Worm (Caenorhabditis elegans) whole organism, L2 larva: ENCODE results near the gene F39H12.1.

Experiments used
- C34F6.9 ChIP-seq: fragments of 150-350 bp; optimal IDR thresholded peaks from 2 replicates; lab custom pipeline; 2014; ENCODE audit warnings: missing biosample characterization, missing genetic modification characterization
- F13H6.1 ChIP-seq: sonication (generic microtip); optimal IDR thresholded peaks from 2 replicates; lab custom pipeline; 2016; ENCODE audit warnings: missing genetic modification characterization, missing compliant biosample characterization
- R02D3.7 ChIP-seq: fragments of 150-350 bp; optimal IDR thresholded peaks from 2 replicates; lab custom pipeline; 2014; ENCODE audit warnings: missing biosample characterization, missing genetic modification characterization
- Y55F3AM.14 ChIP-seq: fragments of 200-800 bp; sonication (Bioruptor generic); optimal IDR thresholded peaks from 2 replicates; lab custom pipeline; 2018; ENCODE audit warnings: mild to moderate bottlenecking, missing genetic modification characterization, missing compliant biosample characterization
- ZK546.5 ChIP-seq: sonication (generic microtip); optimal IDR thresholded peaks from 2 replicates; lab custom pipeline; 2017; ENCODE audit warnings: missing biosample characterization, missing genetic modification characterization
- alr-1 ChIP-seq: fragments of 150-350 bp; optimal IDR thresholded peaks from 2 replicates; lab custom pipeline; 2014; ENCODE audit warnings: missing biosample characterization, missing genetic modification characterization
- aly-2 ChIP-seq: fragments of 150-350 bp; optimal IDR thresholded peaks from 2 replicates; lab custom pipeline; 2014; ENCODE audit warnings: missing biosample characterization, missing genetic modification characterization
- ama-1 ChIP-seq: fragments of 150-350 bp; optimal IDR thresholded peaks from 2 replicates; lab custom pipeline; 2018; ENCODE audit warnings: inconsistent platforms
- blmp-1 ChIP-seq: sonication (generic microtip); optimal IDR thresholded peaks from 2 replicates; lab custom pipeline; 2017; ENCODE audit warnings: missing genetic modification characterization, mild to moderate bottlenecking, missing compliant biosample characterization, antibody characterized with exemption, moderate library complexity; ENCODE audit not compliant: insufficient read depth
- ceh-16 ChIP-seq: fragments of 150-350 bp; optimal IDR thresholded peaks from 2 replicates; lab custom pipeline; 2014; ENCODE audit warnings: missing biosample characterization, missing genetic modification characterization
- ceh-82 ChIP-seq: fragments of 150-350 bp; optimal IDR thresholded peaks from 2 replicates; lab custom pipeline; 2014; ENCODE audit warnings: missing biosample characterization, missing genetic modification characterization
- dmd-4 ChIP-seq: sonication (generic microtip); optimal IDR thresholded peaks from 2 replicates; lab custom pipeline; 2017; ENCODE audit warnings: missing biosample characterization, missing genetic modification characterization
- egl-27 ChIP-seq: sonication (generic microtip); optimal IDR thresholded peaks from 3 replicates; lab custom pipeline; 2017; ENCODE audit warnings: missing biosample characterization, missing genetic modification reagents, missing genetic modification characterization
- elt-1 ChIP-seq: fragments of 150-350 bp; optimal IDR thresholded peaks from 2 replicates; lab custom pipeline; 2014; ENCODE audit warnings: missing biosample characterization, missing genetic modification characterization
- fos-1 ChIP-seq: fragments of 150-350 bp; optimal IDR thresholded peaks from 2 replicates; lab custom pipeline; 2014; ENCODE audit warnings: missing biosample characterization, missing genetic modification characterization
- lin-11 ChIP-seq: fragments of 150-350 bp; sonication (generic microtip); optimal IDR thresholded peaks from 2 replicates; lab custom pipeline; 2014; ENCODE audit warnings: missing biosample characterization, missing genetic modification characterization, inconsistent platforms, mixed read lengths
- lin-13 ChIP-seq: fragments of 150-350 bp; optimal IDR thresholded peaks from 2 replicates; lab custom pipeline; 2014; ENCODE audit warnings: missing biosample characterization, missing genetic modification reagents, missing genetic modification characterization
- lin-39 ChIP-seq: fragments of 150-350 bp; optimal IDR thresholded peaks from 2 replicates; lab custom pipeline; 2014; ENCODE audit warnings: missing biosample characterization, missing genetic modification reagents, missing genetic modification characterization
- lsy-2 ChIP-seq, 2 experiments: fragments of 150-350 bp in 1 of 2; sonication (generic microtip) in 1 of 2; optimal IDR thresholded peaks; 2 replicates each; lab custom pipeline; 2014 to 2017; ENCODE audit warnings: missing biosample characterization in 2 of 2, missing genetic modification characterization in 2 of 2
- mab-5 ChIP-seq: fragments of 150-350 bp; optimal IDR thresholded peaks from 2 replicates; lab custom pipeline; 2014; ENCODE audit warnings: missing biosample characterization, missing genetic modification characterization
- mbf-1 ChIP-seq: sonication (generic microtip); optimal IDR thresholded peaks from 2 replicates; lab custom pipeline; 2017; ENCODE audit warnings: missing biosample characterization, missing genetic modification characterization
- mdl-1 ChIP-seq, 2 experiments: fragments of 150-350 bp in 1 of 2; sonication (generic microtip) in 1 of 2; optimal IDR thresholded peaks; 2 replicates each; lab custom pipeline; 2017; ENCODE audit warnings: missing biosample characterization in 2 of 2, missing genetic modification characterization in 2 of 2
- nhr-10 ChIP-seq: sonication (generic microtip); optimal IDR thresholded peaks from 2 replicates; lab custom pipeline; 2017; ENCODE audit warnings: missing biosample characterization, missing genetic modification characterization
- nhr-11 ChIP-seq: fragments of 150-350 bp; optimal IDR thresholded peaks from 2 replicates; lab custom pipeline; 2014; ENCODE audit warnings: missing biosample characterization, missing genetic modification characterization
- nhr-12 ChIP-seq: fragments of 150-350 bp; optimal IDR thresholded peaks from 2 replicates; lab custom pipeline; 2014; ENCODE audit warnings: missing biosample characterization, missing genetic modification characterization
- nhr-129 ChIP-seq: fragments of 150-350 bp; optimal IDR thresholded peaks from 2 replicates; lab custom pipeline; 2014; ENCODE audit warnings: missing biosample characterization, missing genetic modification characterization
- nhr-21 ChIP-seq: fragments of 150-350 bp; optimal IDR thresholded peaks from 2 replicates; lab custom pipeline; 2014; ENCODE audit warnings: missing biosample characterization, missing genetic modification characterization
- nhr-23 ChIP-seq: fragments of 150-350 bp; optimal IDR thresholded peaks from 2 replicates; lab custom pipeline; 2014; ENCODE audit warnings: missing biosample characterization, missing genetic modification reagents, missing genetic modification characterization
- nhr-237 ChIP-seq: fragments of 150-350 bp; optimal IDR thresholded peaks from 2 replicates; lab custom pipeline; 2014; ENCODE audit warnings: missing biosample characterization, missing genetic modification characterization
- nhr-25 ChIP-seq: fragments of 150-350 bp; sonication (generic microtip); optimal IDR thresholded peaks from 3 replicates; lab custom pipeline; 2014; ENCODE audit warnings: missing biosample characterization, missing genetic modification characterization
- nhr-6 ChIP-seq: fragments of 150-350 bp; optimal IDR thresholded peaks from 2 replicates; lab custom pipeline; 2014; ENCODE audit warnings: missing biosample characterization, missing genetic modification characterization
- nhr-77 ChIP-seq: fragments of 150-350 bp; optimal IDR thresholded peaks from 2 replicates; lab custom pipeline; 2014; ENCODE audit warnings: missing biosample characterization, missing genetic modification characterization
- peb-1 ChIP-seq: fragments of 150-350 bp; optimal IDR thresholded peaks from 2 replicates; lab custom pipeline; 2014; ENCODE audit warnings: missing biosample characterization, missing genetic modification characterization
- sem-4 ChIP-seq: fragments of 150-350 bp; optimal IDR thresholded peaks from 2 replicates; lab custom pipeline; 2014; ENCODE audit warnings: missing biosample characterization, missing genetic modification reagents, missing genetic modification characterization
- skn-1 ChIP-seq: sonication (generic microtip); optimal IDR thresholded peaks from 2 replicates; lab custom pipeline; 2017; ENCODE audit warnings: missing biosample characterization, missing genetic modification characterization
- sma-3 ChIP-seq: sonication (generic microtip); optimal IDR thresholded peaks from 2 replicates; lab custom pipeline; 2016; ENCODE audit warnings: missing genetic modification reagents, missing genetic modification characterization, missing compliant biosample characterization
- sma-9 ChIP-seq, 2 experiments: fragments of 150-350 bp in 1 of 2; sonication (generic microtip) in 1 of 2; optimal IDR thresholded peaks; 2 replicates each; lab custom pipeline; 2014 to 2016; ENCODE audit warnings: missing genetic modification characterization in 2 of 2, mild to moderate bottlenecking in 1 of 2, missing biosample characterization in 1 of 2, missing compliant biosample characterization in 1 of 2, missing genetic modification reagents in 1 of 2, moderate library complexity in 1 of 2
- snpc-4 ChIP-seq: fragments of 150-350 bp; optimal IDR thresholded peaks from 2 replicates; lab custom pipeline; 2014; ENCODE audit warnings: missing biosample characterization, missing genetic modification characterization
- unc-39 ChIP-seq: fragments of 150-350 bp; optimal IDR thresholded peaks from 2 replicates; lab custom pipeline; 2014; ENCODE audit warnings: missing biosample characterization, missing genetic modification characterization
- unc-55 ChIP-seq: fragments of 150-350 bp; sonication (generic microtip); optimal IDR thresholded peaks from 3 replicates; lab custom pipeline; 2014; ENCODE audit warnings: missing biosample characterization, missing genetic modification reagents, missing genetic modification characterization
- unc-62 ChIP-seq: fragments of 150-350 bp; optimal IDR thresholded peaks from 2 replicates; lab custom pipeline; 2014; ENCODE audit warnings: missing biosample characterization, missing genetic modification reagents, missing genetic modification characterization
- zag-1 ChIP-seq: fragments of 150-350 bp; optimal IDR thresholded peaks from 2 replicates; lab custom pipeline; 2014; ENCODE audit warnings: missing biosample characterization, missing genetic modification characterization
- ztf-1 ChIP-seq: fragments of 200-800 bp; sonication (Bioruptor generic); conservative IDR thresholded peaks from 2 replicates; pipeline ENCODE4 v1.3.6; 2022; ENCODE audit warnings: missing genetic modification characterization, missing compliant biosample characterization
- ztf-4 ChIP-seq: fragments of 150-350 bp; optimal IDR thresholded peaks from 2 replicates; lab custom pipeline; 2014; ENCODE audit warnings: missing biosample characterization, missing genetic modification characterization

F39H12.1 gene

DNA sequence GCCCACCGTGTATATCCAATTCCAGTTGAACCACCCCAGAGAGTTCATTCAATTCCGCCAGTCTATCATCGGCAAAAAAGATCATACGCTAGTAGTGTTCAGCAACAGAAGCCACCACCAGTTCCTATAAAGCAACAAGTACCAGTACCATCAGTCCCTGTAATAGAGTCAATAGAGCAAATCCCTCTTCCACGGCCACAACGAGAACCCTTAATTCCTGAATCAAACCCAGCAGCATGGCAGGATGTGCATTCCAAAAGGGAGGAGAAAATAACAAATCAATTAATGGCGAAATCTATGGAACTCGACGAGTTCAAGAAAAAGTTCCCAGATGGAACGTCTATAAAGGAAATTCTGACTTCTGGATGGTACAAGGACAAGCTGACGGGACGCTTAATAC, 44.7 kb upstream of the F39H12.1 start:
- TF ChIP-seq C34F6.9, result no peak
- TF ChIP-seq fos-1 (tag; lab: Kevin White, UChicago), result no peak
- no peak for TF ChIP-seq mbf-1 (tag; lab: Kevin White, UChicago)
- TF ChIP-seq nhr-10 (tag; lab: Kevin White, UChicago), result no peak
- TF ChIP-seq Y55F3AM.14 (GFP tag; lab: Kevin White, UChicago), result no peak
- no peak for TF ChIP-seq nhr-11 (tag; lab: Kevin White, UChicago)
- TF ChIP-seq lsy-2 (tag; optimal IDR thresholded peaks at IDR 0.05; lab: Kevin White, UChicago), result no peak
- no peak for TF ChIP-seq nhr-129
- TF ChIP-seq unc-62 (GFP tag; lab: Kevin White, UChicago), result no peak
- no peak for TF ChIP-seq lin-39 (tag; lab: Kevin White, UChicago)

DNA sequence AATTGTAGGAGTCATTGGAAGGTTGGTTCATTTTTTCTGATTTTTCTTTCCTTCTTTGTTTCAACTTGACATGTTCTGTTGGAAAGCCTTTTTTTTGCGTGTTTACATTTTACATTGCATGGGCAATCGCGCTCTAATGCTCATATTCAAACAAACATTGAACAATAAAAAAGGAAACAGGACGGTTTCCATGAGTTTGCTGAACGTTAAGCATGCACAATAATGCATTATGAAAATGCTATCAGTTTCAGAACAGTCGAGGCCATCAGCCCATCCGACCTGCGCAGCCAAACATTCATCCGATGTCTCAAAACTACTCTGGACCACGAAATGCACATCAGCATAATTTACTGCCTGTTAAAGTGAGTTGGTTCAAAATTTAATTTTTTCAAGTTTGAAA, 44.0 kb upstream of the F39H12.1 start:
- TF ChIP-seq nhr-77 (tag; lab: Kevin White, UChicago), result no peak
- TF ChIP-seq mdl-1 (tag; optimal IDR thresholded peaks at IDR 0.05; lab: Kevin White, UChicago), result no peak
- TF ChIP-seq dmd-4 (tag; lab: Kevin White, UChicago), result no peak
- TF ChIP-seq nhr-129, result no peak
- TF ChIP-seq lin-39 (tag; lab: Kevin White, UChicago), result no peak
- no peak for TF ChIP-seq F13H6.1 (tag; lab: Kevin White, UChicago)
- TF ChIP-seq zag-1 (tag; lab: Kevin White, UChicago), result no peak
- no peak for TF ChIP-seq ztf-4 (tag; lab: Kevin White, UChicago)

DNA sequence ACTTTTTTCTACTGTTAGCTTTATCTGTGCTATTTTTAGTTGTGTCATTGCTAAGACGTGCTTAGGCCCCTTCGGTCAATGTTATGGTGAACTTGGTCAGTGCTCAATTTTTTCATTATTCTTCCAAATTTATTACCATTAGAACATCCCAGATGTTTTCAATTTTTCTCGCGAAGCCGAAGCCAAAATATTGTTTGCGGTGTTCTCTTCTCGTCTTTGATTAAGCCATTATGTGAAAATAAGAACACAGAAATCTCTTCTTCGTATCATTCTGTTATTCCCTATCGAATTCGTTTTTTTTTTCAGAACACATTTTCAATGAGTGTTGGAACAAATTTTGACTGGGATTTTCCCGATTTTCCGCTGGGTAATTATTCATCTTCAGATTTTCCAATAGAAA, 32.1 kb upstream of the F39H12.1 start, which contains the start of gene gtr-1:
Gene gtr-1, plus strand, starts transcription at position 301 of the 400 bp plus-strand sequence.
- TF ChIP-seq nhr-6 (tag; lab: Kevin White, UChicago), result no peak
- no peak for TF ChIP-seq peb-1
- no peak for TF ChIP-seq unc-62 (GFP tag; lab: Kevin White, UChicago)
- no peak for TF ChIP-seq dmd-4 (tag; lab: Kevin White, UChicago)
- TF ChIP-seq lin-13 (GFP tag; lab: Kevin White, UChicago), result no peak
- TF ChIP-seq mdl-1 (tag; optimal IDR thresholded peaks at IDR 0.05; lab: Kevin White, UChicago), result no peak
- no peak for TF ChIP-seq ztf-1 (GFP tag; lab: Robert Waterston, UW)
- no peak for TF ChIP-seq elt-1
- no peak for TF ChIP-seq lin-39 (tag; lab: Kevin White, UChicago)
- TF ChIP-seq unc-55 (GFP tag; lab: Kevin White, UChicago), result no peak
- no peak for TF ChIP-seq ZK546.5
- no peak for TF ChIP-seq ceh-16 (tag; lab: Kevin White, UChicago)
- TF ChIP-seq skn-1 (tag; lab: Kevin White, UChicago), result no peak
- no peak for TF ChIP-seq nhr-77 (tag; lab: Kevin White, UChicago)

DNA sequence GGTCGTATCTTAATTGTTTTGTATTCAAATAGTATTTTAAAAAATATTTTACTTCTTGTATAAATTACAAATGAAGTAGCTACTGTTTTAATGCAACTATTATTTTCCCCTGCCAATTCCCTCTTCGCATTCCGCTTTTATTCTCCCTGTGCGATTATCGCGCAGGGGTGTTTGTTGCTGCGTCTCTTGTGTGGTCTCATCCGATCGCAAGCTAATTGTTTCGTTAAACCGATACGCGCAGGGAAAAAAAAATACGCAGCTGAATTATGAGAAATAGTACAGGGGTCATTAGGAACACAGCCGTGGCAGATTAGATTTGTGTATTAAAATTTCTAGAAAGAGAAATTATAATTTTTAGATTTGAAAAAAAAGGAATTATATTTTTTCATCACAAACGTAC, 28.1 kb upstream of the F39H12.1 start:
- TF ChIP-seq ztf-4 (tag; lab: Kevin White, UChicago), result peak; percentile 96
- TF ChIP-seq mab-5 (tag; lab: Kevin White, UChicago), result peak; percentile 98
- TF ChIP-seq elt-1, result no peak
- peak; percentile 99 for TF ChIP-seq sma-3 (GFP tag; lab: Kevin White, UChicago)
- peak; percentile 93 for TF ChIP-seq unc-62 (GFP tag; lab: Kevin White, UChicago)
- TF ChIP-seq nhr-21, result peak; percentile 99
- TF ChIP-seq blmp-1 (tag; lab: Kevin White, UChicago), result peak; percentile 83
- TF ChIP-seq nhr-12, result peak; percentile 63
- peak; percentile 69 for TF ChIP-seq R02D3.7 (tag; lab: Kevin White, UChicago)
- TF ChIP-seq nhr-77 (tag; lab: Kevin White, UChicago), result peak; percentile 96
- peak; percentile 99 for TF ChIP-seq nhr-129
- peak; percentile 97 for TF ChIP-seq F13H6.1 (tag; lab: Kevin White, UChicago)
- peak; percentile 89 for TF ChIP-seq snpc-4 (tag; lab: Kevin White, UChicago)
- peak; percentile 82 for TF ChIP-seq alr-1 (tag; lab: Kevin White, UChicago)
- peak; percentile 67 for TF ChIP-seq ZK546.5
- peak; percentile 46 for TF ChIP-seq unc-39 (tag; lab: Kevin White, UChicago)
- peak; percentile 99 for TF ChIP-seq egl-27 (tag; lab: Kevin White, UChicago)
- TF ChIP-seq ztf-1 (GFP tag; lab: Robert Waterston, UW), result no peak
- TF ChIP-seq nhr-237, result peak; percentile 95
- peak; percentile 98 for TF ChIP-seq nhr-6 (tag; lab: Kevin White, UChicago)
- TF ChIP-seq nhr-23 (tag; lab: Kevin White, UChicago), result no peak
- TF ChIP-seq sem-4 (tag; lab: Kevin White, UChicago), result peak; percentile 96
- peak; percentile 98 for TF ChIP-seq nhr-25 (tag; lab: Kevin White, UChicago)
- peak; percentile 98 for TF ChIP-seq ceh-82 (tag; lab: Kevin White, UChicago)
- TF ChIP-seq dmd-4 (tag; lab: Kevin White, UChicago), result peak; percentile 77
- TF ChIP-seq ama-1, result no peak
- TF ChIP-seq zag-1 (tag; lab: Kevin White, UChicago), result peak; percentile 97
- TF ChIP-seq lin-11 (tag; lab: Kevin White, UChicago), result peak; percentile 99
- no peak for TF ChIP-seq aly-2
- peak; percentile 74 for TF ChIP-seq mbf-1 (tag; lab: Kevin White, UChicago)
- TF ChIP-seq peb-1, result no peak
- TF ChIP-seq nhr-11 (tag; lab: Kevin White, UChicago), result peak; percentile 84
- peak; percentile 97 for TF ChIP-seq sma-9 (GFP tag; optimal IDR thresholded peaks at IDR 0.05; lab: Kevin White, UChicago)
- no peak for TF ChIP-seq sma-9 (tag; optimal IDR thresholded peaks at IDR 0.05; lab: Kevin White, UChicago)
- TF ChIP-seq lin-13 (GFP tag; lab: Kevin White, UChicago), result peak; percentile 98
- peak; percentile 96 for TF ChIP-seq Y55F3AM.14 (GFP tag; lab: Kevin White, UChicago)
- TF ChIP-seq ceh-16 (tag; lab: Kevin White, UChicago), result peak; percentile 99
- peak; percentile 100 for TF ChIP-seq fos-1 (tag; lab: Kevin White, UChicago)
